Fruit fly (Drosophila melanogaster) S2 (cell line): Measurements from ENCODE around the gene CG43169.

Experiments
- CG8478 ChIP-seq: fragments of >200 bp; optimal IDR thresholded peaks from 2 replicates; lab custom pipeline; 2018
- CTCF ChIP-seq, 2 experiments: fragments of >200 bp; optimal IDR thresholded peaks; 2 replicates each; lab custom pipeline; 2018

The CG43169 gene

DNA sequence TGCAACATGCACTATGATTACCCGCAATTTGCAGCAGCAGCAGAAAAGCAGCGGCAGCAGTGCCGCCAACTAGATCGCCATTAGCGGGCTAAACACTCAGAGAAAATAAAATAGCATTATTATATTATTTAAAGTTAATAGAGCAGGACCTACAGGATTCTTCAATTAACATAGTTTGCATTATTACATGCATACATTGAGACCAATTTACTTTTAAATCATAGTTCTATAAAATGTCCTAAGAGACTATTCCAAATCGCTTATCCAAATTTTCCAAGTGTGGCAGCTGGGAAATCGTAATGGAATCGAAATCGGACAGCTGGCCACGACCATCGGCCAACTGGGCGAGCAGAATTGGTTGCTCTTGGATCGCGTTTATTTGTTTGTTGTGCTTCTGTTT lies 17.9 kb downstream of the CG43169 start:
- TF ChIP-seq CTCF (optimal IDR thresholded peaks at IDR 0.05; lab: Kevin White, UChicago) = no peak
- no peak for TF ChIP-seq CG8478 (lab: Kevin White, UChicago)

DNA sequence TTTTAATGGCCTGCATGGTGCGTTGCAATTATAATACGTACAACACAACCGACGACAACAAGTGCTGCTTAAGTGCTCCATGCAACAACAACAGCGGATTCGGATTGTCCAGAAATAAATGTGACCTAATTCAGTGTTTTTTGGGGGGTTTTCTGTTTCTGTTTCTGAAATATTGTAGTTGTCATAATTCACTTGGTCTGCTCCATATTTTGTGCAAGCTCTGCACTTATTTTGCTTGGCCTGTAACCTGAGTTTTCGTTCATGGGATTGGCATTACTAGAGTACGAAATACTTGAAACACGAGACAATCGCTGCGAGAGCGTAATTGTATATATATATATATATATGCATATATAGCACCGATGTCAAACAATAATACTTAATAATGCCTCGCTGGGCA lies 19.1 kb downstream of the CG43169 start:
- TF ChIP-seq CG8478 (lab: Kevin White, UChicago) = no peak
- TF ChIP-seq CTCF (optimal IDR thresholded peaks at IDR 0.05; lab: Kevin White, UChicago) = no peak

DNA sequence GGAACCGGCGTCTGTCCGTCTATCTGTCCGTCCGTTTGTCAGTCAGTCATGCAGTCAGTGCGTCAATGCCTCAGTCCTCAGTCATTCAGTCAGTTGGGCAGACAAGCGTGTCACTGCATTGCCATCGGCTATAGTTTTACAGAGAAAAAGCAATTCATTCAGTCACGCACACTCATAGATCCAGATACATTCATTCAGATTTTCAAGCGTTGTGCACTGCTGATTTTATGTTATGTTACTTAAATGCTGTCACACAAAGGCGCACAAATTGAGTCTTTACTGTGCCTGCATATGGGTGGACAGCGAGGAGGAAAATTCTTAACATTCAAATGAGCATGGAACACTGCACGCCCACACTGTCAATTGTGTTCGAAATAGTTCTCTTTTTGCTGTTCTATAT lies 23.2 kb downstream of the CG43169 start:
- TF ChIP-seq CG8478 (lab: Kevin White, UChicago) (no peak), CTCF (optimal IDR thresholded peaks at IDR 0.05; lab: Kevin White, UChicago) (no peak)

DNA sequence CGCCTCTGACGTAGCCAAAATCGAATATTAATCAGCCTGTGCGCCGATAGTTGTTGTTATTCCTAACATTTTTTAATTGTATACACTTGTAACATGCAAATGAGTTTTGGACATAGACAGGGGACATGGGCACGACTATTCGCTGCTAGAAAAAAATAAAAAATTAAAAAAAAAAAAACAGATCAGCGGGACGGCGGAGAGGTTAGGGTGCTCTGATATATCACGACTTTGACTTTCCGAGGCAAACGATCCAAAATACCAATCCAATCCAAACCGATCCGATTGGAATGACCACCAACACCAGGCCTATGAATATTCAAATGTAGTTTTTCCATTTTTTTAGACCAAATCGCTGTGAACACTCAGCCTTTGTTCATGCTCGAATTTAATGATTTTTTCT lies 27.7 kb downstream of the CG43169 start:
- TF ChIP-seq CTCF (optimal IDR thresholded peaks at IDR 0.05; lab: Kevin White, UChicago) (no peak), CG8478 (lab: Kevin White, UChicago) (no peak)

DNA sequence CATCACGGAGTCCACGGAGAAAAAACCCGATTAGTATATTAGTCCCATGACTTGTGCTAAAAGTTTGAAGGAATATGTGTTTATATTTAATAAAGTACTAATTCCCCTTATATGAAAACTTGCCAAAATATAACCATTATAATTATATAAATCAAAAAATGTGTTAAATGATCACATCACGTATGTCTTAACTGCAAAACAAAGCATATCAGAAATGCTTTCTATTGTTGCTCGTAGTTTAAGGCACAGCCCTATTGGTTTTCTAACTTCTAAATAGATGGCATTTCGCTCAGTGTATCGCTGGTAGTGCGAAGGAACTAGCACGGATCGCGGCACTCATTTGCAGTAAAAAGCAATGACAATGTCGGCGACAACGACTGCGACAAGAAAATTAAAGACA lies 28.5 kb downstream of the CG43169 start:
- TF ChIP-seq CG8478 (lab: Kevin White, UChicago) = no peak
- no peak for TF ChIP-seq CTCF (optimal IDR thresholded peaks at IDR 0.05; lab: Kevin White, UChicago)

DNA sequence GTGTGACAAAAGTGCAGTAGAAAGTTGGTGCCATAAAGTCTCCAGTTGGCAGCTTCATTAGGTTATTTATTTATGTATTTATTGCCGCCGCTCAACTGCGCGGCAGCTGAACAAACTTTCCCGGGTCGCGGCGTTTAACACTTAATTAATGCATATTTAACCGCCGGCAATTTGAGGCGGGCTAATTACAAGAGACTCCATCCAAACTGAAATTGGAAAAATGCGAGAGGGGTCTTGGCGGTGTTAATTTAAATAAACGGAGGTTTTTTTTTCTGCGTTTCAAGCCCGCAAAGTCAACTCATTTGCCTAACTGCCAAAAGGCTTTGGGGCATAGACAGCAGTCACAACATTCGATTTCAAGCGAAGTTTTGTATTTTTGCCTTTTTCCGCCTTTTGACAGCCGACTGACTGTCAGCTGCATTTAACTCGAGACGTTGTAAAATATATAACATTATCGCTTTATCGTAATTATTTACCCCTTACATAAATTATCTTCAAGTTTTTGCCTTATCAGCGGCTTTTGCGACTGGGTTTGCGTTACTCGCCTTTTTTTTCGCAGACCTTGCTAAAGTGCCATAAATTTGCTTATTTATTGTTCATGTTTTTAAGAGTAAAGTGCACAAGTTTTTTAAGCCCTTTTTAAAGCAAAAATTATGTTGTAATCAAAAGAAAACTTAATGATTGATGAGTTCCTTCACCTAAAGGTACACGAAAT lies 30.6 kb downstream of the CG43169 start:
- TF ChIP-seq CTCF (optimal IDR thresholded peaks at IDR 0.05; lab: Kevin White, UChicago) (no peak), CG8478 (lab: Kevin White, UChicago) (no peak)

DNA sequence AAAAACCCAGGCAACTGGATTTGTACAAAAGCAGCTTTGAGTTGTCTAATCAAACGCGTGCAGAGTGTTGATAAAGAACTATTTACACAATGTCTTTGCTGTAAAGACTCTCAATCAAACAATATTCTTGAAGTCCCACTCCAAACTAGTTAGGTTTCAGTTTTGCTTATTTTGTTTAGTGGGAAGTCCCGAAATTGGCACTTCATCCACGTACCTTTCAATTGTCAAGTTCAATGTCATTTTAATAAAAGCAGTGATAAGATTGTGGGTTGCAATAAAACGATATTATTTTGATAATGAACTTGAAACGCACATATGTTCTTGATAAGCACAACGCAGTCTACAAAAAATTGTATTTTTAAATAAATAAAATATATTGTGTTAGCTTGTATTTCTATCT lies 31.6 kb downstream of the CG43169 start:
- TF ChIP-seq CG8478 (lab: Kevin White, UChicago) (no peak), CTCF (optimal IDR thresholded peaks at IDR 0.05; lab: Kevin White, UChicago) (no peak)

DNA sequence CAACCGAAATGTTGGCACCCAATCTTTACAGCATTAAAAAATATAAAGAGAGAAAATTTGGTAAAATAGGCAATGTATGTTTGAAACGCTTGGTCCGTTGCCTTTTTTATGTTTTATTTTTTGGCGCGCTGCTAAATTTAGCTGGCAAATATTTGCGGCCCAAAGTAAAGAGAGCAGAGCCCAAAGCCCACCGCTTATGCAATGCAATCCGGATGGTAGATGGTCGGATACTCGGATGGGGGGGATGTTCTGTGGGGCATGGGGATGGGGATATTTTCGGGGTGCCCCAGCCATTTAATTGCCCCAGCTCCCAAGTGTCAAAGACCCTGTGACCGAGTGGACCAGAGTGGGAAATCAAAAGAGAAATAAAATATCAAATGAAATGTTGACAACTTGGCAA lies 33.2 kb downstream of the CG43169 start:
- no peak for TF ChIP-seq CTCF (optimal IDR thresholded peaks at IDR 0.05; lab: Kevin White, UChicago)

DNA sequence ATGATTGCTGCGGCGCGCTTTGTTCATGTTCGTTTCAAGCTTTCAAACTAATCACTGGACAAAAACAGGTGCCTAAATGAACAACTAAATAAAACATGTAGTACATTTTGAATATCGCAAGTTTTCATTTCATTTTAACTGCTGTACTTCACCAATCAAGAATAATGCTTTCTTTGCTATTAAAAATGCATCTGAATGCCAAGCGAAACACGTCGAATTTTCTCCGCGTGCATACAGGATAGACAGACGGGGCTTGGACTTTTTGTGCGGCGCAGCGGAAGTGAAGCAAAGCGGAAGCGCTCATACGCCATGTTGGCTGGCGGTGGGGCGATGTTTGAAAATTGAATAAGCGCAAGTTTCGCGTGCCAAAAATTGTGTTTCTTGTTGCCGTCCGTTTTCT lies 35.1 kb downstream of the CG43169 start:
- no peak for TF ChIP-seq CG8478 (lab: Kevin White, UChicago)
- no peak for TF ChIP-seq CTCF (optimal IDR thresholded peaks at IDR 0.05; lab: Kevin White, UChicago)

DNA sequence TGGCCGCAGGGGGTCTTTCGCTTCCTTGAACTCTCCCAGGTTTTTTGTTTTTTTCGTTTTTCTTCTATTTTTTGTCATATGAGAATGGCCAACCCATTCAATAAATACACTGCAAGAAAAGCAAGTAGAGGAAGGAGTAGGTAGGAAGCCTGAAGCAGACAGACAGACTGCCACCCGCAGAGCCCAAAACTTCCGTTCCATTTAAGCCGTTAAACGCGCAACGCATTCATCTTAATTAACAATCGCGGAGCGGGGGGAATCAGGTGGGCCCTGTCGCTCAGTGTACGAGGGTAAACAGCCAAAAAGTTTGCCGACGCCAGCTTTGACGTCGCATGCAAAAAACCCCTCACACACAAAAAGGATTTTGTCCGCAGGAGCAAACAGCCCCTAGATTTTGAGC lies 35.5 kb downstream of the CG43169 start:
- TF ChIP-seq CTCF (optimal IDR thresholded peaks at IDR 0.05; lab: Kevin White, UChicago) = no peak
- no peak for TF ChIP-seq CG8478 (lab: Kevin White, UChicago)

DNA sequence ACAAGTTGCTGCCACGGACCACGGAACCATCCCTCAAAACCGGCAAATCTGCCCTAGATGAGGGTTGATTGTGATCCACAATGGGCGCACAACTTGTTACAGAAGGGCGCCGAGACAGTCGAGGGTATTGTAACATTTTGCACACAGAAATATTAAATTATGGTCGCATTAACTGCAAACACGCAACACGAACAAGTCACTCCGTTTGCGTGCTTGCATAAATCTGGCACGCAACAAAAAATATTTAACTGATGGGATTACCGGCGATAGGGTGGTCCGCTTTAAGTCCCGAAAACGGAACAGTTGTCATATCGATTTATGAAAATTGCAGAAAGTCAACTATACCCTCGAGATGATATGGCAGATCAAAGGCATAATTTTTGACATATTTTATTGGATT lies 36.5 kb downstream of the CG43169 start:
- no peak for TF ChIP-seq CTCF (optimal IDR thresholded peaks at IDR 0.05; lab: Kevin White, UChicago)
- no peak for TF ChIP-seq CG8478 (lab: Kevin White, UChicago)

DNA sequence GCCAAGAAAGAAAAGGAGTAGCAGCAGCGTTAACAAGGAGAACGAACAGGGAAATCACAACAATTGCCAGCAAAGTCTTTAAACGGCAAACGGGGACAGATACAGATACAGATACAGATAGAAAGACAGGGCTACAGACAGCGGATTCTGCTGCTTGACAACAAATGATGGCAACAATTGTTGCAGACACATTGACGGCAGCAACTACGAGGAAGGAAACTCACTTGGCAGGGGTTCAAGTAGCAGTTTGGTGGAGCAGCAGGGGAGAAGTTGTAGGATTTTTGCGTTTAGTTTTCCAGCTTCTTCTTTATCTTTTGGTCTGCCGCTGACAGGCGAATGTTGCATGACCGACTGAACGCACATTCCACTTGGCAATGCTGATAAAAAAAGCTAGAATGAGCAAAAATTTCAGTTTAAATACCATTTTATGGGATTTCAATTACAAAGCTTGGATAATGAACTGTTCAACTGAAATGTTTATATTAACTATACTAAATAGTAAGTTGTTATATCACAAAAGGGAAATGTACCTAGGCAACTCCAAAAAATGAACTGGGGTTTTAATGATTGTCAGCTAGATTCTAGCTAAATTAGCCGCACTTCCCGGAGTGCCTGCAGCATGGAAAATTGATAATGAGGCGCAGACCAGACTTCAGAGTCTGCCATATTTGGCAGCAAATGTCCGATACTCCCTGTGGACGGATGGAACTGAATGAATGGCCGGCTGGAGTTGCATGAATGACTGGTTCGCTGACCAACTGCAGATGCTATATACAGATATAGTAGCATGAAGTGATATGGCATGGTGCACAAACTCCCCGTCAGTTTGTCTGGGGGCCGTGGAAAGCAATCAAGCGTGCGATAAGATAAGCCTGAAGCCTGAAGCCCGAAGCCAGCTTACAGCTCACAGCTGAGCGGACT lies 37.4 kb downstream of the CG43169 start:
- TF ChIP-seq CTCF (optimal IDR thresholded peaks at IDR 0.05; lab: Kevin White, UChicago) = no peak
- no peak for TF ChIP-seq CG8478 (lab: Kevin White, UChicago)

DNA sequence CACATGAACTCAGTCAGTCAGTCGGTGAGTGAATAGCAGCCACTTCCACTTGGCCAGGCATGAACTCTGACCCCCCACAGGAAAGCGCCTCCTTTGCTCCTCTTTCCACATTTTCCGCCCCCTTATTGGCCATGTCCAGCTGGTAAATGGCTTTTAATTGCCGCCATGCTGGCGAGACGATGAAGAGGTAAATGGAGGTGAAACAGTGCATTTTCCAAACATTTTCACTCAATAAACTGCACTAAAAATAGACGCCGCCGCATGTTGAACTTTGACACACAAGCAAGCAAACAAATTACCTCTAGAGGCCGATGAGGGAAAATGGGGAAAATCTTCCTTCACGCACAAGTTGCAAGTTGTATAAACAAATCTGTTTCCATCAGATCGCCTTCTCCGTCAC lies 38.6 kb downstream of the CG43169 start:
- no peak for TF ChIP-seq CG8478 (lab: Kevin White, UChicago)
- TF ChIP-seq CTCF (optimal IDR thresholded peaks at IDR 0.05; lab: Kevin White, UChicago) = no peak

DNA sequence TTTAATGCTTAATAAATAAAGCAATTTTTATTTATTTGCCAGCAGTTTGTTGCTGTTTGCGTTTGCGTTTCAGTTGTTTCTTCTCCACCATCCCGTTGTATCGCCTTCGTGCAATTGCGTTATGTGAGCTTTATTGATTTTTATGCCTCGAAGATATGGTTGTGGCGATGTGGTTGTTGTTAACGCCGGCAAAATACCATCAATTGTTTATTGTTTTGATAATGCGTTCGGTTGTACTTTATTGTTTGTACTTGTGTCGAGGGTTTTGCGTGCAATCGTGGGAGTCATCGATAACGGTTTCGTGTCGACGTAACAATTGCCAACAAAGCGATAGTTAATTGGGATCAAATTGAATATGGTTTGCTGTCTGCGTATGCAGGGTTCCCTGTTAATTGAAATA lies 46.1 kb downstream of the CG43169 start:
- TF ChIP-seq CG8478 (lab: Kevin White, UChicago) = no peak
- no peak for TF ChIP-seq CTCF (optimal IDR thresholded peaks at IDR 0.05; lab: Kevin White, UChicago)

DNA sequence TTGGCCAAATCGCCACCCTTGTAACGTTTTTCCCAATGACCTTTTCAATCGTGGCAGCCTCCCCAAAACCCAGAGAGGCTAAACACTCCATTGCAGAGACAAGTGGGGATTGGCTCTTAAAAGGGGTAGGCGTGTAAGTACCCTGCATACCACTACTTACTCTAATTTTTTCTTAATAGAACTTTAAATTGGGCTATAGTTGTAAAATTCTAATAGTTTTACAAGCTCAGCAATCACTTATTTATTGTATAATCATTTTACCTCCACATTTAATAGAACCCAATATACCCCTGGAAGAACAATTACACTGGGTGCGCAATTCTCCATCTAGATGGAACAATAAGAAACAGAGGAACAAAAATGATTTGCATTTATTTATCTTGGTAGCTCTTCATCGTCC lies 46.7 kb downstream of the CG43169 start:
- TF ChIP-seq CTCF (optimal IDR thresholded peaks at IDR 0.05; lab: Kevin White, UChicago) (no peak), CG8478 (lab: Kevin White, UChicago) (no peak)
